Fruit fly (Drosophila melanogaster): ENCODE data around the gene SmE.

- TF ChIP-seq CG8478 (optimal IDR thresholded peaks at IDR 0.05) (no peak), CTCF (optimal IDR thresholded peaks at IDR 0.05) (no peak)
Observed at dm6 chr2L:7901833-7902232, 16.6 kb upstream of the SmE start.

Data from S2 (cell line).